Fruit fly (Drosophila melanogaster) whole organism, pupa: Measurements from ENCODE around the gene MtnF.
A peak's percentile ranks its signal among the peaks of the same experiment; 100 is the strongest.

Experiments
- CG10348 ChIP-seq: fragments of 200-800 bp; sonication (Bioruptor generic); IDR thresholded peaks from 2 replicates; pipeline ENCODE4 v1.3.6; 2022; ENCODE audit warnings: missing biosample characterization, missing genetic modification characterization
- CG12605 ChIP-seq: fragments of 200-800 bp; sonication (Bioruptor generic); IDR thresholded peaks from 2 replicates; pipeline ENCODE4 v1.3.6; 2022; ENCODE audit warnings: missing biosample characterization, missing genetic modification characterization
- CG13204 ChIP-seq: fragments of 200-800 bp; sonication (Bioruptor generic); optimal IDR thresholded peaks from 2 replicates; lab custom pipeline; 2018; ENCODE audit warnings: missing biosample characterization, mild to moderate bottlenecking, missing genetic modification characterization, moderate library complexity
- CG14655 ChIP-seq: fragments of 200-800 bp; sonication (Bioruptor generic); optimal IDR thresholded peaks from 3 replicates; lab custom pipeline; 2017; ENCODE audit warnings: mild to moderate bottlenecking, missing biosample characterization, missing genetic modification reagents, missing genetic modification characterization
- CG15710 ChIP-seq: fragments of 200-800 bp; sonication (Bioruptor generic); optimal IDR thresholded peaks from 2 replicates; lab custom pipeline; 2018; ENCODE audit warnings: missing biosample characterization, mild to moderate bottlenecking, missing genetic modification characterization, moderate library complexity
- CG17806 ChIP-seq: fragments of 200-800 bp; sonication (Bioruptor generic); optimal IDR thresholded peaks from 2 replicates; lab custom pipeline; 2018; ENCODE audit warnings: missing biosample characterization, mild to moderate bottlenecking, missing genetic modification characterization, moderate library complexity
- CG32121 ChIP-seq: fragments of 200-800 bp; sonication (Bioruptor generic); IDR thresholded peaks from 2 replicates; pipeline ENCODE4 v1.3.6; 2022; ENCODE audit warnings: missing biosample characterization, missing genetic modification characterization
- CG34367 ChIP-seq: fragments of 200-800 bp; sonication (Bioruptor generic); optimal IDR thresholded peaks from 2 replicates; lab custom pipeline; 2018; ENCODE audit warnings: missing biosample characterization, mild to moderate bottlenecking, missing genetic modification characterization
- CG4496 ChIP-seq: fragments of 200-800 bp; sonication (Bioruptor generic); IDR thresholded peaks from 3 replicates; pipeline ENCODE4 v1.3.6; 2022; ENCODE audit warnings: missing biosample characterization, missing genetic modification characterization
- CG8159 ChIP-seq: fragments of 200-800 bp; sonication (Bioruptor generic); optimal IDR thresholded peaks from 3 replicates; lab custom pipeline; 2018; ENCODE audit warnings: missing biosample characterization, mild to moderate bottlenecking, missing genetic modification characterization, moderate library complexity
- CG8301 ChIP-seq: fragments of 200-800 bp; sonication (Bioruptor generic); optimal IDR thresholded peaks from 2 replicates; lab custom pipeline; 2018; ENCODE audit warnings: missing biosample characterization, mild to moderate bottlenecking, missing genetic modification characterization
- CG9948 ChIP-seq: fragments of 200-800 bp; sonication (Bioruptor generic); optimal IDR thresholded peaks from 2 replicates; lab custom pipeline; 2018; ENCODE audit warnings: missing biosample characterization, mild to moderate bottlenecking, missing genetic modification characterization, moderate library complexity
- D1 ChIP-seq: fragments of 200-800 bp; sonication (Bioruptor generic); optimal IDR thresholded peaks from 2 replicates; lab custom pipeline; 2018; ENCODE audit warnings: missing biosample characterization, mild to moderate bottlenecking, missing genetic modification characterization, moderate library complexity
- EcR ChIP-seq: fragments of 200-800 bp; sonication (Bioruptor generic); optimal IDR thresholded peaks from 3 replicates; lab custom pipeline; 2019; ENCODE audit warnings: missing biosample characterization, missing genetic modification characterization, mild to moderate bottlenecking, moderate library complexity, missing genetic modification reagents
- Ets98B ChIP-seq: fragments of 200-800 bp; sonication (Bioruptor generic); IDR thresholded peaks from 2 replicates; pipeline ENCODE4 v1.3.6; 2022; ENCODE audit warnings: missing biosample characterization, missing genetic modification characterization
- Pif1A ChIP-seq: fragments of 200-800 bp; sonication (Bioruptor generic); optimal IDR thresholded peaks from 3 replicates; lab custom pipeline; 2016; ENCODE audit warnings: missing biosample characterization, missing genetic modification characterization
- Pif1B ChIP-seq: fragments of 200-800 bp; sonication (Bioruptor generic); optimal IDR thresholded peaks from 3 replicates; lab custom pipeline; 2016; ENCODE audit warnings: missing biosample characterization, missing genetic modification characterization
- Snoo ChIP-seq: fragments of 200-800 bp; sonication (Bioruptor generic); optimal IDR thresholded peaks from 3 replicates; lab custom pipeline; 2017; ENCODE audit warnings: missing biosample characterization, mild to moderate bottlenecking, missing genetic modification characterization, inconsistent platforms
- fd96Ca ChIP-seq: fragments of 200-800 bp; sonication (Bioruptor generic); IDR thresholded peaks from 3 replicates; pipeline ENCODE4 v1.3.6; 2022; ENCODE audit warnings: missing biosample characterization, missing genetic modification characterization
- gl ChIP-seq: fragments of 200-800 bp; sonication (Bioruptor generic); optimal IDR thresholded peaks from 2 replicates; lab custom pipeline; 2018; ENCODE audit warnings: missing biosample characterization, mild to moderate bottlenecking, missing genetic modification characterization
- rn ChIP-seq: fragments of 200-800 bp; sonication (Bioruptor generic); IDR thresholded peaks from 2 replicates; pipeline ENCODE4 v1.3.6; 2022; ENCODE audit warnings: missing biosample characterization, missing genetic modification characterization

MtnF gene

dm6 chr3R:24590276-24590675, 44.7 kb downstream of the MtnF start:
- no peak for TF ChIP-seq CG12605 (GFP tag; lab: Robert Waterston, UW)
- peak; percentile 4 for TF ChIP-seq EcR (GFP tag; lab: Kevin White, UChicago)

dm6 chr3R:24588829-24589638, 45.9 kb downstream of the MtnF start:
- peak; percentile 23 for TF ChIP-seq EcR (GFP tag; lab: Kevin White, UChicago)
- no peak for TF ChIP-seq CG34367 (tag; lab: Kevin White, UChicago)
- peak; percentile 13 for TF ChIP-seq CG13204 (GFP tag; lab: Kevin White, UChicago)
- TF ChIP-seq Snoo (tag; lab: Kevin White, UChicago), result peak; percentile 14

- TF ChIP-seq Snoo (tag; lab: Kevin White, UChicago) (peak; percentile 39), CG17806 (no peak), CG4496 (no peak), CG14655 (GFP tag; lab: Kevin White, UChicago) (no peak), fd96Ca (GFP tag; lab: Robert Waterston, UW) (no peak), Pif1A (GFP tag; lab: Kevin White, UChicago) (peak; percentile 10), rn (GFP tag; lab: Robert Waterston, UW) (no peak), gl (tag; lab: Kevin White, UChicago) (no peak), D1 (tag; lab: Kevin White, UChicago) (no peak), CG8159 (no peak), CG13204 (GFP tag; lab: Kevin White, UChicago) (peak; percentile 63), CG32121 (GFP tag; lab: Robert Waterston, UW) (no peak), Pif1B (GFP tag; lab: Kevin White, UChicago) (no peak), Ets98B (GFP tag; lab: Robert Waterston, UW) (no peak), EcR (GFP tag; lab: Kevin White, UChicago) (peak; percentile 64), CG9948 (tag; lab: Kevin White, UChicago) (no peak), CG8301 (tag; lab: Kevin White, UChicago) (no peak), CG12605 (GFP tag; lab: Robert Waterston, UW) (no peak), CG10348 (GFP tag; lab: Robert Waterston, UW) (no peak), CG15710 (tag; lab: Kevin White, UChicago) (peak; percentile 3), CG34367 (tag; lab: Kevin White, UChicago) (peak; percentile 8)
Observed at dm6 chr3R:24586453-24586886, 48.5 kb downstream of the MtnF start.

- TF ChIP-seq Pif1B (GFP tag; lab: Kevin White, UChicago), result peak; percentile 6
- TF ChIP-seq CG9948 (tag; lab: Kevin White, UChicago), result no peak
- peak; percentile 12 for TF ChIP-seq Pif1A (GFP tag; lab: Kevin White, UChicago)
- TF ChIP-seq Ets98B (GFP tag; lab: Robert Waterston, UW), result no peak
Observed at dm6 chr3R:24585042-24585698, 49.8 kb downstream of the MtnF start, which contains the start of the genes CG13625 and mld. CG13625 (minus strand) TSS chr3R:24585160. mld (plus strand) TSS chr3R:24585653.
